Worm (Caenorhabditis elegans) whole organism, young adult: Measurements from ENCODE around the gene C49F8.3.
A peak's percentile ranks its signal among the peaks of the same experiment; 100 is the strongest.

Experiments
- B0019.2 ChIP-seq: fragments of 200-800 bp; sonication (Bioruptor generic); conservative IDR thresholded peaks from 2 replicates; pipeline ENCODE4 v1.3.6; 2022; ENCODE audit warnings: missing genetic modification reagents, missing genetic modification characterization, missing compliant biosample characterization
- B0261.1 ChIP-seq: sonication (generic microtip); optimal IDR thresholded peaks from 2 replicates; lab custom pipeline; 2016; ENCODE audit warnings: mild to moderate bottlenecking, missing genetic modification characterization, moderate library complexity, missing compliant biosample characterization
- C06A6.2 ChIP-seq: fragments of 200-800 bp; sonication (Bioruptor generic); conservative IDR thresholded peaks from 2 replicates; pipeline ENCODE4 v1.3.6; 2022; ENCODE audit warnings: missing genetic modification characterization, missing compliant biosample characterization
- F39B2.1 ChIP-seq: fragments of 200-800 bp; sonication (Bioruptor generic); IDR thresholded peaks from 2 replicates; pipeline ENCODE4 v1.3.6; 2022; ENCODE audit warnings: missing genetic modification reagents, missing genetic modification characterization, missing compliant biosample characterization
- F57A8.1 ChIP-seq: fragments of 200-800 bp; sonication (Bioruptor generic); optimal IDR thresholded peaks from 2 replicates; lab custom pipeline; 2018; ENCODE audit warnings: mild to moderate bottlenecking, missing genetic modification characterization, moderate library complexity, missing compliant biosample characterization
- Y53G8AR.9 ChIP-seq: fragments of 200-800 bp; sonication (Bioruptor generic); conservative IDR thresholded peaks from 2 replicates; pipeline ENCODE4 v1.3.6; 2022; ENCODE audit warnings: missing genetic modification reagents, missing genetic modification characterization, missing compliant biosample characterization
- Y56A3A.18 ChIP-seq: fragments of 200-800 bp; sonication (Bioruptor generic); IDR thresholded peaks from 2 replicates; pipeline ENCODE4 v1.3.6; 2022; ENCODE audit warnings: missing genetic modification reagents, missing genetic modification characterization, missing compliant biosample characterization
- ZK185.1 ChIP-seq: sonication (generic microtip); optimal IDR thresholded peaks from 2 replicates; lab custom pipeline; 2016; ENCODE audit warnings: mild to moderate bottlenecking, missing genetic modification characterization, missing compliant biosample characterization; ENCODE audit not compliant: poor library complexity, severe bottlenecking
- ama-1 ChIP-seq, 3 experiments: fragments of 150-350 bp in 1 of 3; sonication (generic microtip) in 2 of 3; optimal IDR thresholded peaks; 2 replicates each; lab custom pipeline; 2014 to 2018; ENCODE audit warnings: missing biosample characterization in 2 of 3, missing genetic modification characterization in 2 of 3, missing genetic modification reagents in 2 of 3
- atf-7 ChIP-seq: sonication (generic microtip); optimal IDR thresholded peaks from 2 replicates; lab custom pipeline; 2017; ENCODE audit warnings: mild to moderate bottlenecking, missing genetic modification characterization, missing compliant biosample characterization
- athp-1 ChIP-seq: sonication (generic microtip); optimal IDR thresholded peaks from 2 replicates; lab custom pipeline; 2017; ENCODE audit warnings: mild to moderate bottlenecking, missing genetic modification characterization, missing compliant biosample characterization
- bed-2 ChIP-seq: fragments of 200-800 bp; sonication (Bioruptor generic); IDR thresholded peaks from 2 replicates; pipeline ENCODE4 v1.3.6; 2022; ENCODE audit warnings: missing genetic modification reagents, missing genetic modification characterization, missing compliant biosample characterization
- ceh-27 ChIP-seq: fragments of 200-800 bp; sonication (Bioruptor generic); optimal IDR thresholded peaks from 2 replicates; lab custom pipeline; 2018; ENCODE audit warnings: mild to moderate bottlenecking, missing genetic modification characterization, moderate library complexity, missing compliant biosample characterization
- ceh-79 ChIP-seq: sonication (generic microtip); optimal IDR thresholded peaks from 2 replicates; lab custom pipeline; 2017; ENCODE audit warnings: mild to moderate bottlenecking, missing genetic modification characterization, missing compliant biosample characterization
- ceh-91 ChIP-seq: fragments of 200-800 bp; sonication (Bioruptor generic); IDR thresholded peaks from 2 replicates; pipeline ENCODE4 v1.3.6; 2022; ENCODE audit warnings: missing genetic modification reagents, missing genetic modification characterization, missing compliant biosample characterization
- chd-7 ChIP-seq: sonication (generic microtip); optimal IDR thresholded peaks from 2 replicates; lab custom pipeline; 2016; ENCODE audit warnings: mild to moderate bottlenecking, missing genetic modification characterization, moderate library complexity, missing compliant biosample characterization
- dox-1 ChIP-seq: fragments of 200-800 bp; sonication (Bioruptor generic); IDR thresholded peaks from 2 replicates; pipeline ENCODE4 v1.3.6; 2022; ENCODE audit warnings: missing genetic modification reagents, missing genetic modification characterization, missing compliant biosample characterization
- dpff-1 ChIP-seq: sonication (generic microtip); optimal IDR thresholded peaks from 2 replicates; lab custom pipeline; 2017; ENCODE audit warnings: mild to moderate bottlenecking, missing genetic modification characterization, missing compliant biosample characterization
- dpl-1 ChIP-seq: fragments of 150-350 bp; optimal IDR thresholded peaks from 2 replicates; lab custom pipeline; 2014; ENCODE audit warnings: missing biosample characterization, missing genetic modification reagents, missing genetic modification characterization
- egrh-3 ChIP-seq: fragments of 200-800 bp; sonication (Bioruptor generic); IDR thresholded peaks from 2 replicates; pipeline ENCODE4 v1.3.6; 2022; ENCODE audit warnings: missing genetic modification reagents, missing genetic modification characterization, missing compliant biosample characterization
- fkh-3 ChIP-seq: sonication (generic microtip); optimal IDR thresholded peaks from 2 replicates; lab custom pipeline; 2016; ENCODE audit warnings: mild to moderate bottlenecking, missing genetic modification characterization, missing compliant biosample characterization
- gei-17 ChIP-seq: fragments of 200-800 bp; sonication (Bioruptor generic); optimal IDR thresholded peaks from 2 replicates; lab custom pipeline; 2018; ENCODE audit warnings: mild to moderate bottlenecking, missing genetic modification characterization, missing compliant biosample characterization
- him-1 ChIP-seq: sonication (generic microtip); optimal IDR thresholded peaks from 2 replicates; lab custom pipeline; 2016; ENCODE audit warnings: missing genotype, missing genetic modification reagents, missing genetic modification characterization, missing compliant biosample characterization
- let-607 ChIP-seq, 2 experiments: fragments of 200-800 bp in 1 of 2; sonication (Bioruptor generic) in 1 of 2; sonication (generic microtip) in 1 of 2; optimal IDR thresholded peaks; 2 replicates each; lab custom pipeline; 2016 to 2018; ENCODE audit warnings: mild to moderate bottlenecking in 2 of 2, missing compliant biosample characterization in 2 of 2, missing genetic modification characterization in 2 of 2, moderate library complexity in 2 of 2, missing genotype in 1 of 2
- lin-35 ChIP-seq, 3 experiments: fragments of 150-350 bp in 2 of 3; sonication (generic microtip) in 1 of 3; optimal IDR thresholded peaks; 2 replicates each; lab custom pipeline; 2014 to 2018; ENCODE audit warnings: missing biosample characterization in 3 of 3, missing genetic modification characterization in 3 of 3, missing genetic modification reagents in 3 of 3
- lir-1 ChIP-seq: fragments of 200-800 bp; sonication (Bioruptor generic); conservative IDR thresholded peaks from 2 replicates; pipeline ENCODE4 v1.3.6; 2022; ENCODE audit warnings: missing genetic modification reagents, missing genetic modification characterization, missing compliant biosample characterization
- madf-3 ChIP-seq: fragments of 200-800 bp; sonication (Bioruptor generic); IDR thresholded peaks from 2 replicates; pipeline ENCODE4 v1.3.6; 2022; ENCODE audit warnings: missing genetic modification reagents, missing genetic modification characterization, missing compliant biosample characterization
- nfya-1 ChIP-seq: sonication (generic microtip); optimal IDR thresholded peaks from 2 replicates; lab custom pipeline; 2017; ENCODE audit warnings: antibody characterized with exemption, missing compliant biosample characterization, missing genetic modification characterization, borderline replicate concordance; ENCODE audit not compliant: insufficient read depth
- nfya-2 ChIP-seq: fragments of 200-800 bp; sonication (Bioruptor generic); IDR thresholded peaks from 2 replicates; pipeline ENCODE4 v1.3.6; 2022; ENCODE audit warnings: missing genetic modification reagents, missing genetic modification characterization, missing compliant biosample characterization
- nfyb-1 ChIP-seq: fragments of 200-800 bp; sonication (Bioruptor generic); IDR thresholded peaks from 2 replicates; pipeline ENCODE4 v1.3.6; 2022; ENCODE audit warnings: missing genetic modification reagents, missing genetic modification characterization, missing compliant biosample characterization
- nhr-27 ChIP-seq: fragments of 200-800 bp; sonication (Bioruptor generic); optimal IDR thresholded peaks from 2 replicates; lab custom pipeline; 2018; ENCODE audit warnings: mild to moderate bottlenecking, missing genetic modification characterization, moderate library complexity, missing compliant biosample characterization
- pha-4 ChIP-seq: fragments of 150-350 bp; sonication (generic microtip); optimal IDR thresholded peaks from 2 replicates; lab custom pipeline; 2014; ENCODE audit warnings: missing biosample characterization, missing genetic modification reagents, missing genetic modification characterization
- rec-8 ChIP-seq, 2 experiments: sonication (generic microtip); optimal IDR thresholded peaks; 2 replicates each; lab custom pipeline; 2016; ENCODE audit warnings: mild to moderate bottlenecking in 2 of 2, missing genetic modification characterization in 2 of 2, missing genetic modification reagents in 2 of 2, missing genotype in 2 of 2, missing biosample characterization in 1 of 2, missing compliant biosample characterization in 1 of 2, moderate library complexity in 1 of 2
- repo-1 ChIP-seq: sonication (generic microtip); optimal IDR thresholded peaks from 2 replicates; lab custom pipeline; 2017; ENCODE audit warnings: mild to moderate bottlenecking, missing genetic modification characterization, missing compliant biosample characterization
- sdz-38 ChIP-seq: sonication (generic microtip); optimal IDR thresholded peaks from 2 replicates; lab custom pipeline; 2016; ENCODE audit warnings: missing genotype, missing genetic modification characterization, missing compliant biosample characterization
- sea-2 ChIP-seq: fragments of 200-800 bp; sonication (Bioruptor generic); IDR thresholded peaks from 2 replicates; pipeline ENCODE4 v1.3.6; 2022; ENCODE audit warnings: missing genetic modification characterization, missing compliant biosample characterization
- tbp1 ChIP-seq: fragments of 200-800 bp; sonication (Bioruptor generic); optimal IDR thresholded peaks from 2 replicates; lab custom pipeline; 2018; ENCODE audit warnings: mild to moderate bottlenecking, missing genetic modification characterization, missing compliant biosample characterization
- unc-62 ChIP-seq: fragments of 150-350 bp; optimal IDR thresholded peaks from 2 replicates; lab custom pipeline; 2014; ENCODE audit warnings: missing biosample characterization, missing genetic modification reagents, missing genetic modification characterization
- zim-3 ChIP-seq: sonication (generic microtip); optimal IDR thresholded peaks from 2 replicates; lab custom pipeline; 2017; ENCODE audit warnings: mild to moderate bottlenecking, missing genetic modification characterization, moderate library complexity, missing compliant biosample characterization
- ztf-22 ChIP-seq: fragments of 200-800 bp; sonication (Bioruptor generic); optimal IDR thresholded peaks from 2 replicates; lab custom pipeline; 2018; ENCODE audit warnings: mild to moderate bottlenecking, missing genetic modification characterization, moderate library complexity, missing compliant biosample characterization
- ztf-25 ChIP-seq: fragments of 200-800 bp; sonication (Bioruptor generic); IDR thresholded peaks from 2 replicates; pipeline ENCODE4 v1.3.6; 2022; ENCODE audit warnings: missing genetic modification reagents, missing genetic modification characterization, missing compliant biosample characterization
- ztf-28 ChIP-seq: fragments of 200-800 bp; sonication (Bioruptor generic); IDR thresholded peaks from 2 replicates; pipeline ENCODE4 v1.3.6; 2022; ENCODE audit warnings: missing genetic modification reagents, missing genetic modification characterization, missing compliant biosample characterization
- ztf-6 ChIP-seq: fragments of 200-800 bp; sonication (Bioruptor generic); IDR thresholded peaks from 2 replicates; pipeline ENCODE4 v1.3.6; 2022; ENCODE audit warnings: missing genetic modification reagents, missing genetic modification characterization, missing compliant biosample characterization

Gene C49F8.3

DNA sequence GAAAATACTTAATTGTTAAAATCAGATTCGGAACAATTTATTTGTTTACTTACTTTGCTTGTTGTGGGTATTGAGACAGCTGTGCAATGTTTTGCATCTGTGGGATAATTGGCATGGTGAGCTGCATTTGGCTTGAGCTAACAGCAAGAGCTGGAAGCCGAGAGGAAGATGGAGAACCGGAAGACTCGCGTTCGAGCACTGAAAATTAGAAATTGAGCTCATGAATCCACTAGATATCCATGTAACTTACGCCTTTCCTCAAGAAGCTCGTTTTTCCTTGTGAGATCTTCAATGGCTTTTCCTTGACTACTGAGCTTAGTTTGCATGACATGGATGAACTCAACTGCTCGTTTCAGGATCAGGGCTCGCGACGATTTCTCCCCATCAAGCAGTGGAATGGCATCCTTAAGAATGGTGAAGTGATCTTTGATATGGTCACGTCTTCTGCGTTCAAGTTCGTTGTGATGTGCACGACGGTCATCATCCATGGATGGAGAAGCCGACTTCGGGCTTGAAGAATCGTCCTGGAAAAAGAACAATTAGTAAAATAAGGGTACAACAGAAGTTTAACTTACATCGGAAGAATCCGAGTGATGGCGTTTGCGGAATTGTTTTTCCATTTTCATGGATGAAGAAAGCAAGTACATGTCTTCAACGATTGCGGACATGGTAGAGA lies 37.1 kb downstream of the C49F8.3 start:
- TF ChIP-seq nfya-2 (GFP tag; lab: Robert Waterston, UW) (no peak), sdz-38 (no peak), Y53G8AR.9 (GFP tag; lab: Robert Waterston, UW) (peak; percentile 22), fkh-3 (peak; percentile 16), ceh-91 (GFP tag; lab: Robert Waterston, UW) (no peak), madf-3 (GFP tag; lab: Robert Waterston, UW) (no peak), zim-3 (tag; lab: Kevin White, UChicago) (no peak), ztf-25 (GFP tag; lab: Robert Waterston, UW) (no peak), gei-17 (GFP tag; lab: Kevin White, UChicago) (no peak), tbp1 (no peak), repo-1 (tag; lab: Kevin White, UChicago) (peak; percentile 73), ztf-22 (no peak), lin-35 (GFP tag; optimal IDR thresholded peaks at IDR 0.05; lab: Kevin White, UChicago) (peak in 1 of 3 experiments; percentile 57), him-1 (tag; lab: Kevin White, UChicago) (no peak), F39B2.1 (no peak), athp-1 (tag; lab: Kevin White, UChicago) (no peak), ZK185.1 (no peak), Y56A3A.18 (GFP tag; lab: Robert Waterston, UW) (peak; percentile 71; the same call in 1 of the 2 replicates), nhr-27 (tag; lab: Kevin White, UChicago) (no peak), ama-1 (optimal IDR thresholded peaks at IDR 0.05; lab: Kevin White, UChicago) (peak; percentile 84), ama-1 (GFP tag; optimal IDR thresholded peaks at IDR 0.05; lab: Kevin White, UChicago) (no peak)

DNA sequence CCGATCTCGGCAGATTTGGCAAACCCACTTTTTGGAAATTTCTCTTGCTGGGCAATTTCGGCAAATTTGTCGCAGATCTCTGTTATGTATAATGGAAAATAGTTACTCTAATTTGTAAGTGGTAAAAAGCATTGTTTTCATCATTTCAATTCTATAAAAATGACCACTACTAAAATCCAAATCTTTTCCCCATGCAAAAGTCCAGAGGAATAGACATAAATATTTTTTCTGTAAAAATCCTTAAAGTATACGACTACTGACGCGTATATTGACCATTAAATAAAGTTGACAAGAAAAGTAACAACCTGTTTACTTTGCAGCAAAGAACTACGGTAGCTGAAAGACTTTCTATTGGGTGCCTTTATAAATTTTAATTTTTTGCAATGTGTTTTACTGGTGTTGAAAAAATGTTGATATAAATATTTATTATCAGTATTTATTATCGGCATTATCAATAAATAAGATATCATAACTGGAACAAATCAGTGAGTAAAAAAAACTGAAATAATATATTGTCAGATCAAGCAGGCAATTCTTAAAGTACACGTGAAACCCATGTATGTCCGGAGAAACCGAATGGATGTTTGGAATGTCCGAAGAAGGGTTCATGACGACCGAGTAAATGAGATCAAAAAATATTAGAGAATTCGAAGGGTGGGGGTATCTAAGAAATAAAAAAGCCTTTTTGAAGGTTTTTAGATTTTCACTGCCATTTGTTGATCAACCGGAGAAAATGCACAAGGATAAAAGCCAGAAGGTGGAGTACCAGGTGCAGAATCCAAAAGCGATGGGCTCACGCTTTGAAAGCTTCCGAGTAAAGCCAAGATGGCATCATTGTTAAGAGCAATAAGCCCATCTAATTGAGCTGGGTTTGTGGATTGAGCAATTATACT lies 37.9 kb downstream of the C49F8.3 start:
- no peak for TF ChIP-seq bed-2 (GFP tag; lab: Robert Waterston, UW)
- TF ChIP-seq B0261.1 (tag; lab: Kevin White, UChicago): peak; percentile 18
- TF ChIP-seq repo-1 (tag; lab: Kevin White, UChicago): peak; percentile 88
- no peak for TF ChIP-seq dpl-1 (GFP tag; lab: Kevin White, UChicago)
- TF ChIP-seq nfya-1: no peak
- TF ChIP-seq lir-1: 0 out of 2 replicates have a peak, but pooled peaks have one; percentile 26
- TF ChIP-seq C06A6.2: 0 out of 2 replicates have a peak, but pooled peaks have one; percentile 11
- TF ChIP-seq ceh-91 (GFP tag; lab: Robert Waterston, UW): no peak
- TF ChIP-seq nfyb-1 (GFP tag; lab: Robert Waterston, UW): peak; percentile 83
- TF ChIP-seq nhr-27 (tag; lab: Kevin White, UChicago): peak; percentile 34
- TF ChIP-seq unc-62 (GFP tag; lab: Kevin White, UChicago): no peak
- TF ChIP-seq atf-7 (tag; lab: Kevin White, UChicago): peak; percentile 39
- TF ChIP-seq ceh-79 (tag; lab: Kevin White, UChicago): no peak
- no peak for TF ChIP-seq B0019.2 (GFP tag; lab: Robert Waterston, UW)
- TF ChIP-seq ama-1 (optimal IDR thresholded peaks at IDR 0.05; lab: Kevin White, UChicago): peak; percentile 94
- no peak for TF ChIP-seq ama-1 (GFP tag; optimal IDR thresholded peaks at IDR 0.05; lab: Kevin White, UChicago)
- no peak for TF ChIP-seq sea-2
- peak in 1 of 2 experiments; percentile 63 for TF ChIP-seq let-607 (tag; optimal IDR thresholded peaks at IDR 0.05; lab: Kevin White, UChicago)
- TF ChIP-seq dox-1: no peak; the same call in 1 of the 2 replicates
- peak; percentile 7 for TF ChIP-seq athp-1 (tag; lab: Kevin White, UChicago)
- TF ChIP-seq ztf-6: no peak
- no peak for TF ChIP-seq dpff-1 (tag; lab: Kevin White, UChicago)
- peak; percentile 47 for TF ChIP-seq chd-7 (tag; lab: Kevin White, UChicago)
- TF ChIP-seq ceh-27 (GFP tag; lab: Kevin White, UChicago): no peak
- TF ChIP-seq F57A8.1 (GFP tag; lab: Kevin White, UChicago): no peak
- no peak for TF ChIP-seq pha-4
- TF ChIP-seq egrh-3 (GFP tag; lab: Robert Waterston, UW): no peak
- peak; percentile 45 for TF ChIP-seq ZK185.1
- no peak for TF ChIP-seq rec-8 (tag; optimal IDR thresholded peaks at IDR 0.05; lab: Kevin White, UChicago)
- no peak for TF ChIP-seq ztf-28 (GFP tag; lab: Robert Waterston, UW)
